Worm (Caenorhabditis elegans) whole organism, L4 larva: ENCODE results near the gene B0284.3.

ENCODE experiments used
- F37D6.2 ChIP-seq: sonication (generic microtip); optimal IDR thresholded peaks from 2 replicates; lab custom pipeline; 2016; ENCODE audit warnings: mild to moderate bottlenecking, missing genetic modification characterization, missing compliant biosample characterization
- Y48G9A.11 ChIP-seq: fragments of 200-800 bp; sonication (Bioruptor generic); IDR thresholded peaks from 2 replicates; pipeline ENCODE4 v1.3.6; 2022; ENCODE audit warnings: missing genetic modification reagents, missing genetic modification characterization, missing compliant biosample characterization
- ZK546.5 ChIP-seq, 2 experiments: sonication (generic microtip); optimal IDR thresholded peaks; 2 replicates each; lab custom pipeline; 2017; ENCODE audit warnings: missing biosample characterization in 2 of 2, missing genetic modification characterization in 2 of 2
- aly-2 ChIP-seq: sonication (generic microtip); optimal IDR thresholded peaks from 2 replicates; lab custom pipeline; 2018; ENCODE audit warnings: missing biosample characterization, missing genetic modification characterization
- daf-19 ChIP-seq: fragments of 200-800 bp; sonication (Bioruptor generic); conservative IDR thresholded peaks from 2 replicates; pipeline ENCODE4 v1.3.6; 2022; ENCODE audit warnings: missing genetic modification characterization, missing compliant biosample characterization
- daf-8 ChIP-seq: fragments of 200-800 bp; sonication (Bioruptor generic); IDR thresholded peaks from 2 replicates; pipeline ENCODE4 v1.3.6; 2022; ENCODE audit warnings: missing genetic modification characterization, missing compliant biosample characterization
- dmd-6 ChIP-seq: fragments of 200-800 bp; sonication (Bioruptor generic); IDR thresholded peaks from 2 replicates; pipeline ENCODE4 v1.3.6; 2022; ENCODE audit warnings: missing genetic modification reagents, missing genetic modification characterization, missing compliant biosample characterization
- hlh-11 ChIP-seq: fragments of 200-800 bp; sonication (Bioruptor generic); optimal IDR thresholded peaks from 2 replicates; lab custom pipeline; 2018; ENCODE audit warnings: mild to moderate bottlenecking, missing genetic modification characterization, missing compliant biosample characterization
- hlh-30 ChIP-seq: sonication (generic microtip); optimal IDR thresholded peaks from 2 replicates; lab custom pipeline; 2017; ENCODE audit warnings: antibody characterized with exemption, mild to moderate bottlenecking, missing genetic modification characterization, missing compliant biosample characterization; ENCODE audit not compliant: insufficient read depth
- lim-7 ChIP-seq: fragments of 200-800 bp; sonication (Bioruptor generic); IDR thresholded peaks from 2 replicates; pipeline ENCODE4 v1.3.6; 2022; ENCODE audit warnings: missing genetic modification characterization, missing compliant biosample characterization
- madf-5 ChIP-seq, 2 experiments: fragments of 200-800 bp; sonication (Bioruptor generic); IDR thresholded peaks; 2 replicates each; pipeline ENCODE4 v1.3.6; 2022; ENCODE audit warnings: missing compliant biosample characterization in 2 of 2, missing genetic modification characterization in 2 of 2
- nhr-28 ChIP-seq: fragments of 150-350 bp; optimal IDR thresholded peaks from 2 replicates; lab custom pipeline; 2014; ENCODE audit warnings: missing biosample characterization, missing genetic modification characterization
- nhr-41 ChIP-seq: fragments of 200-800 bp; sonication (Bioruptor generic); IDR thresholded peaks from 2 replicates; pipeline ENCODE4 v1.3.6; 2022; ENCODE audit warnings: missing genetic modification reagents, missing genetic modification characterization, missing compliant biosample characterization
- sdz-12 ChIP-seq: fragments of 200-800 bp; sonication (Bioruptor generic); optimal IDR thresholded peaks from 2 replicates; lab custom pipeline; 2018; ENCODE audit warnings: mild to moderate bottlenecking, missing genetic modification characterization, missing compliant biosample characterization
- snpc-1.2 ChIP-seq: fragments of 200-800 bp; sonication (Bioruptor generic); IDR thresholded peaks from 2 replicates; pipeline ENCODE4 v1.3.6; 2022; ENCODE audit warnings: missing genetic modification reagents, missing genetic modification characterization, missing compliant biosample characterization
- ztf-11 ChIP-seq: fragments of 150-350 bp; optimal IDR thresholded peaks from 2 replicates; lab custom pipeline; 2014; ENCODE audit warnings: missing biosample characterization, missing genetic modification characterization

B0284.3 gene

DNA sequence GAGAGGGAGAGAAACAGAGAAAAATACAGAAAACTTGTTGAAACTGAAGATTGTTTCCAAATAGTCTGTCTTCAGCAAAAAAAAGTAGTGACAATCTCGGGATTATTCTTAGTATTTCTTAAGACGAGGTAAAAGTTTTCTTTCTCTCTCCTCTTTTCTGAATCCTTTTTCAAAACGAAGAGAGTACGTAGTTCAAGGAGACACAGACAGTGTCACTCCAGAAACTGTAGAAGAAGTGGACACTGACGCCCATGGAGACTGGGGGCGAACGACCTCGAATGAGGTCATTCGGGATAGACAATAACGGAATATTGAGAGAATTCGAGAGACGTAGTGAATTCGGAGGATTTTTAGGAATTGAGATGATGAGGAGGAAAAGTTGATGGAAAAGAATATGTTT is 48.6 kb downstream of the B0284.3 start, which contains the start of gene gly-6:
gly-6 (minus strand) TSS at position 245 of the 400 bp plus-strand sequence.
- no peak for TF ChIP-seq hlh-11 (tag; lab: Kevin White, UChicago)
- TF ChIP-seq lim-7 (GFP tag; lab: Robert Waterston, UW): no peak
- no peak for TF ChIP-seq Y48G9A.11 (GFP tag; lab: Robert Waterston, UW)
- TF ChIP-seq dmd-6 (GFP tag; lab: Robert Waterston, UW): no peak
- no peak for TF ChIP-seq F37D6.2 (tag; lab: Kevin White, UChicago)
- TF ChIP-seq snpc-1.2 (GFP tag; lab: Robert Waterston, UW): no peak
- TF ChIP-seq nhr-28 (tag; lab: Kevin White, UChicago): no peak
- no peak for TF ChIP-seq hlh-30 (tag; lab: Kevin White, UChicago)
- no peak for TF ChIP-seq madf-5 (GFP tag; IDR thresholded peaks at IDR 0.05; lab: Robert Waterston, UW)
- no peak for TF ChIP-seq aly-2 (tag; lab: Kevin White, UChicago)
- no peak for TF ChIP-seq ZK546.5 (tag; optimal IDR thresholded peaks at IDR 0.05; lab: Kevin White, UChicago)
- TF ChIP-seq daf-19: no peak
- no peak for TF ChIP-seq sdz-12 (GFP tag; lab: Kevin White, UChicago)
- no peak for TF ChIP-seq nhr-41
- TF ChIP-seq ztf-11 (tag; lab: Kevin White, UChicago): no peak
- no peak for TF ChIP-seq daf-8
- TF ChIP-seq, all 104 proteins: peak for 0
